Worm (Caenorhabditis elegans): ENCODE measurements around the gene clec-186.

Gene clec-186

ce11 chrIV:12903687-12904086 is 37.8 kb downstream of the clec-186 start:
- no peak for TF ChIP-seq flt-1 (GFP tag; IDR thresholded peaks at IDR 0.05)
- no peak for TF ChIP-seq med-1 (GFP tag; optimal IDR thresholded peaks at IDR 0.05; ENCODE audit: insufficient read depth)
- no peak for TF ChIP-seq klf-2 (GFP tag; conservative IDR thresholded peaks at IDR 0.05)
- no peak for TF ChIP-seq tab-1 (GFP tag; IDR thresholded peaks at IDR 0.05)
- no peak for TF ChIP-seq cog-1 (tag; optimal IDR thresholded peaks at IDR 0.05)
- no peak for TF ChIP-seq ztf-29 (GFP tag; IDR thresholded peaks at IDR 0.05)
- TF ChIP-seq ref-1 (GFP tag; conservative IDR thresholded peaks at IDR 0.05), result no peak
- TF ChIP-seq ztf-23 (GFP tag; IDR thresholded peaks at IDR 0.05), result no peak

ce11 chrIV:12906529-12906928 is 40.6 kb downstream of the clec-186 start, which contains the start of gene K08D8.3:
Gene K08D8.3 (minus strand): TSS chrIV:12906659.
- TF ChIP-seq ztf-29 (GFP tag; IDR thresholded peaks at IDR 0.05), result no peak
- TF ChIP-seq cog-1 (tag; optimal IDR thresholded peaks at IDR 0.05), result no peak
- no peak for TF ChIP-seq med-1 (GFP tag; optimal IDR thresholded peaks at IDR 0.05; ENCODE audit: insufficient read depth)
- no peak for TF ChIP-seq ztf-23 (GFP tag; IDR thresholded peaks at IDR 0.05)
- TF ChIP-seq klf-2 (GFP tag; conservative IDR thresholded peaks at IDR 0.05), result no peak
- TF ChIP-seq T22C8.4 (GFP tag; IDR thresholded peaks at IDR 0.05), result no peak
- no peak for TF ChIP-seq tab-1 (GFP tag; IDR thresholded peaks at IDR 0.05)
- TF ChIP-seq flt-1 (GFP tag; IDR thresholded peaks at IDR 0.05), result no peak
- no peak for TF ChIP-seq ref-1 (GFP tag; conservative IDR thresholded peaks at IDR 0.05)

ce11 chrIV:12909871-12910270 is 44.0 kb downstream of the clec-186 start, which contains the start of gene K08D8.4:
Gene K08D8.4 (minus strand): TSS chrIV:12909998.
- no peak for TF ChIP-seq tab-1 (GFP tag; IDR thresholded peaks at IDR 0.05)
- TF ChIP-seq klf-2 (GFP tag; conservative IDR thresholded peaks at IDR 0.05), result no peak
- TF ChIP-seq T22C8.4 (GFP tag; IDR thresholded peaks at IDR 0.05), result no peak
- no peak for TF ChIP-seq cog-1 (tag; optimal IDR thresholded peaks at IDR 0.05)
- no peak for TF ChIP-seq ztf-29 (GFP tag; IDR thresholded peaks at IDR 0.05)
- TF ChIP-seq med-1 (GFP tag; optimal IDR thresholded peaks at IDR 0.05; ENCODE audit: insufficient read depth), result no peak
- TF ChIP-seq ref-1 (GFP tag; conservative IDR thresholded peaks at IDR 0.05), result no peak
- no peak for TF ChIP-seq flt-1 (GFP tag; IDR thresholded peaks at IDR 0.05)
- no peak for TF ChIP-seq ztf-23 (GFP tag; IDR thresholded peaks at IDR 0.05)

- TF ChIP-seq ztf-23 (GFP tag; IDR thresholded peaks at IDR 0.05) (no peak), klf-2 (GFP tag; conservative IDR thresholded peaks at IDR 0.05) (no peak), ztf-29 (GFP tag; IDR thresholded peaks at IDR 0.05) (no peak), cog-1 (tag; optimal IDR thresholded peaks at IDR 0.05) (no peak), tab-1 (GFP tag; IDR thresholded peaks at IDR 0.05) (no peak), ref-1 (GFP tag; conservative IDR thresholded peaks at IDR 0.05) (no peak), med-1 (GFP tag; optimal IDR thresholded peaks at IDR 0.05; ENCODE audit: insufficient read depth) (no peak), flt-1 (GFP tag; IDR thresholded peaks at IDR 0.05) (no peak), T22C8.4 (GFP tag; IDR thresholded peaks at IDR 0.05) (no peak)
Observed at ce11 chrIV:12911990-12912389, 46.1 kb downstream of the clec-186 start, which contains the start of gene K08D8.5. Gene K08D8.5 (minus strand): TSS chrIV:12912129.

ce11 chrIV:12914532-12915019 is 48.7 kb downstream of the clec-186 start, which contains the start of gene irg-6:
Gene irg-6 (minus strand): TSS chrIV:12914969.
- TF ChIP-seq cog-1 (tag; optimal IDR thresholded peaks at IDR 0.05), result no peak
- TF ChIP-seq tab-1 (GFP tag; IDR thresholded peaks at IDR 0.05), result no peak
- no peak for TF ChIP-seq ztf-29 (GFP tag; IDR thresholded peaks at IDR 0.05)
- no peak for TF ChIP-seq ztf-23 (GFP tag; IDR thresholded peaks at IDR 0.05)
- no peak for TF ChIP-seq klf-2 (GFP tag; conservative IDR thresholded peaks at IDR 0.05)
- no peak for TF ChIP-seq ref-1 (GFP tag; conservative IDR thresholded peaks at IDR 0.05)
- no peak for TF ChIP-seq flt-1 (GFP tag; IDR thresholded peaks at IDR 0.05)
- no peak for TF ChIP-seq T22C8.4 (GFP tag; IDR thresholded peaks at IDR 0.05)
- TF ChIP-seq med-1 (GFP tag; optimal IDR thresholded peaks at IDR 0.05; ENCODE audit: insufficient read depth), result no peak

- TF ChIP-seq cog-1 (tag; optimal IDR thresholded peaks at IDR 0.05) (no peak), klf-2 (GFP tag; conservative IDR thresholded peaks at IDR 0.05) (no peak), T22C8.4 (GFP tag; IDR thresholded peaks at IDR 0.05) (no peak), tab-1 (GFP tag; IDR thresholded peaks at IDR 0.05) (no peak), ztf-23 (GFP tag; IDR thresholded peaks at IDR 0.05) (no peak), flt-1 (GFP tag; IDR thresholded peaks at IDR 0.05) (no peak), ztf-29 (GFP tag; IDR thresholded peaks at IDR 0.05) (no peak), med-1 (GFP tag; optimal IDR thresholded peaks at IDR 0.05; ENCODE audit: insufficient read depth) (no peak), ref-1 (GFP tag; conservative IDR thresholded peaks at IDR 0.05) (no peak)
Observed at ce11 chrIV:12915479-12915878, 49.6 kb downstream of the clec-186 start, which contains the start of gene srz-15. Gene srz-15 (plus strand): TSS chrIV:12915779.

- TF ChIP-seq flt-1 (GFP tag; IDR thresholded peaks at IDR 0.05) (no peak), med-1 (GFP tag; optimal IDR thresholded peaks at IDR 0.05; ENCODE audit: insufficient read depth) (no peak), ztf-29 (GFP tag; IDR thresholded peaks at IDR 0.05) (no peak), T22C8.4 (GFP tag; IDR thresholded peaks at IDR 0.05) (no peak), ref-1 (GFP tag; conservative IDR thresholded peaks at IDR 0.05) (no peak), klf-2 (GFP tag; conservative IDR thresholded peaks at IDR 0.05) (no peak), ztf-23 (GFP tag; IDR thresholded peaks at IDR 0.05) (no peak), cog-1 (tag; optimal IDR thresholded peaks at IDR 0.05) (no peak), tab-1 (GFP tag; IDR thresholded peaks at IDR 0.05) (no peak)
Observed at ce11 chrIV:12918256-12918655, 52.3 kb downstream of the clec-186 start, which contains the start of gene C32H11.3. Gene C32H11.3 (plus strand): TSS chrIV:12918556.
